Fruit fly (Drosophila melanogaster) whole organism, embryonic: ENCODE measurements around the gene Snx27.

Experiments used
- Aef1 ChIP-seq: fragments of 200-800 bp; sonication (Bioruptor generic); IDR thresholded peaks from 3 replicates; pipeline ENCODE4 v1.3.6; 2022; ENCODE audit warnings: missing biosample characterization, missing genetic modification characterization
- Bgb ChIP-seq: fragments of 200-800 bp; sonication (Bioruptor generic); IDR thresholded peaks from 2 replicates; pipeline ENCODE4 v1.3.6; 2022; ENCODE audit warnings: missing biosample characterization, missing genetic modification characterization; ENCODE audit not compliant: partially characterized antibody
- CG1024 ChIP-seq: fragments of 200-800 bp; sonication (Bioruptor generic); IDR thresholded peaks from 2 replicates; pipeline ENCODE4 v1.3.6; 2022; ENCODE audit warnings: missing biosample characterization, missing genetic modification characterization
- CG10267 ChIP-seq: fragments of 200-800 bp; sonication (Bioruptor generic); optimal IDR thresholded peaks from 2 replicates; lab custom pipeline; 2018; ENCODE audit warnings: missing biosample characterization, mild to moderate bottlenecking, missing genetic modification characterization, moderate library complexity
- CG11093 ChIP-seq: fragments of 200-800 bp; sonication (Bioruptor generic); IDR thresholded peaks from 3 replicates; pipeline ENCODE4 v1.3.6; 2022; ENCODE audit warnings: missing biosample characterization, missing genetic modification characterization
- CG11398 ChIP-seq: fragments of 200-800 bp; sonication (Bioruptor generic); optimal IDR thresholded peaks from 2 replicates; lab custom pipeline; 2016; ENCODE audit warnings: missing biosample characterization, missing genetic modification characterization
- CG12659 ChIP-seq: fragments of 200-800 bp; sonication (Bioruptor generic); optimal IDR thresholded peaks from 3 replicates; lab custom pipeline; 2017; ENCODE audit warnings: mild to moderate bottlenecking, missing biosample characterization, missing genetic modification reagents, missing genetic modification characterization
- CG14860 ChIP-seq: fragments of 200-800 bp; sonication (Bioruptor generic); IDR thresholded peaks from 3 replicates; pipeline ENCODE4 v1.3.6; 2022; ENCODE audit warnings: missing biosample characterization, missing genetic modification characterization; ENCODE audit not compliant: partially characterized antibody
- CG1647 ChIP-seq: fragments of 200-800 bp; sonication (Bioruptor generic); optimal IDR thresholded peaks from 3 replicates; lab custom pipeline; 2016; ENCODE audit warnings: missing biosample characterization, missing genetic modification characterization
- CG16779 ChIP-seq: fragments of 200-800 bp; sonication (Bioruptor generic); IDR thresholded peaks from 2 replicates; pipeline ENCODE4 v1.3.6; 2022; ENCODE audit warnings: missing biosample characterization, missing genetic modification characterization
- CG18599 ChIP-seq: fragments of 200-800 bp; sonication (Bioruptor generic); optimal IDR thresholded peaks from 3 replicates; lab custom pipeline; 2017; ENCODE audit warnings: missing biosample characterization, missing genetic modification characterization, mild to moderate bottlenecking, moderate library complexity, missing genetic modification reagents
- CG2129 ChIP-seq: fragments of 200-800 bp; sonication (Bioruptor generic); IDR thresholded peaks from 2 replicates; pipeline ENCODE4 v1.3.6; 2022; ENCODE audit warnings: missing biosample characterization, missing genetic modification characterization; ENCODE audit not compliant: partially characterized antibody
- CG31441 ChIP-seq: fragments of 200-800 bp; sonication (Bioruptor generic); IDR thresholded peaks from 2 replicates; pipeline ENCODE4 v1.3.6; 2022; ENCODE audit warnings: missing biosample characterization, missing genetic modification characterization
- CG3847 ChIP-seq: fragments of 200-800 bp; sonication (Bioruptor generic); IDR thresholded peaks from 2 replicates; pipeline ENCODE4 v1.3.6; 2022; ENCODE audit warnings: missing biosample characterization, missing genetic modification characterization
- CG4404 ChIP-seq: fragments of 200-800 bp; sonication (Bioruptor generic); IDR thresholded peaks from 2 replicates; pipeline ENCODE4 v1.3.6; 2022; ENCODE audit warnings: missing biosample characterization, missing genetic modification characterization
- CG4730 ChIP-seq: fragments of 200-800 bp; sonication (Bioruptor generic); IDR thresholded peaks from 2 replicates; pipeline ENCODE4 v1.3.6; 2022; ENCODE audit warnings: missing biosample characterization, missing genetic modification characterization
- CG4820 ChIP-seq: fragments of 200-800 bp; sonication (Bioruptor generic); optimal IDR thresholded peaks from 3 replicates; lab custom pipeline; 2016; ENCODE audit warnings: missing biosample characterization, missing genetic modification characterization
- CG4854 ChIP-seq: fragments of 200-800 bp; sonication (Bioruptor generic); optimal IDR thresholded peaks from 2 replicates; lab custom pipeline; 2016; ENCODE audit warnings: missing biosample characterization, missing genetic modification characterization, inconsistent platforms
- CG5953 ChIP-seq: fragments of 200-800 bp; sonication (Bioruptor generic); IDR thresholded peaks from 2 replicates; pipeline ENCODE4 v1.3.6; 2022; ENCODE audit warnings: missing biosample characterization, missing genetic modification characterization
- CG6689 ChIP-seq: fragments of 200-800 bp; sonication (Bioruptor generic); IDR thresholded peaks from 2 replicates; pipeline ENCODE4 v1.3.6; 2022; ENCODE audit warnings: missing biosample characterization, missing genetic modification characterization
- CG6765 ChIP-seq: fragments of 200-800 bp; sonication (Bioruptor generic); optimal IDR thresholded peaks from 3 replicates; lab custom pipeline; 2017; ENCODE audit warnings: missing biosample characterization, mild to moderate bottlenecking, missing genetic modification characterization
- CG7786 ChIP-seq: fragments of 200-800 bp; sonication (Bioruptor generic); optimal IDR thresholded peaks from 2 replicates; lab custom pipeline; 2016; ENCODE audit warnings: missing biosample characterization, missing genetic modification characterization
- CG8290 ChIP-seq, 3 experiments: fragments of 200-800 bp; sonication (Bioruptor generic); optimal IDR thresholded peaks; 2 replicates each; lab custom pipeline; 2016 to 2019; ENCODE audit warnings: missing biosample characterization in 3 of 3, missing genetic modification characterization in 3 of 3, mild to moderate bottlenecking in 2 of 3, moderate library complexity in 1 of 3
- CG9215 ChIP-seq: fragments of 200-800 bp; sonication (Bioruptor generic); IDR thresholded peaks from 2 replicates; pipeline ENCODE4 v1.3.6; 2022; ENCODE audit warnings: missing biosample characterization, missing genetic modification characterization
- CG9609 ChIP-seq: fragments of 200-800 bp; sonication (Bioruptor generic); optimal IDR thresholded peaks from 3 replicates; lab custom pipeline; 2016; ENCODE audit warnings: missing biosample characterization, missing genetic modification characterization
- CG9817 ChIP-seq: fragments of 200-800 bp; sonication (Bioruptor generic); optimal IDR thresholded peaks from 2 replicates; lab custom pipeline; 2018; ENCODE audit warnings: missing biosample characterization, mild to moderate bottlenecking, missing genetic modification characterization, moderate library complexity
- Dbx ChIP-seq: fragments of 200-800 bp; sonication (Bioruptor generic); IDR thresholded peaks from 3 replicates; pipeline ENCODE4 v1.3.6; 2022; ENCODE audit warnings: missing biosample characterization, missing genetic modification characterization
- Elba2 ChIP-seq: fragments of 200-800 bp; sonication (Bioruptor generic); optimal IDR thresholded peaks from 3 replicates; lab custom pipeline; 2016; ENCODE audit warnings: missing biosample characterization, missing genetic modification characterization
- HLH54F ChIP-seq: fragments of 200-800 bp; sonication (Bioruptor generic); optimal IDR thresholded peaks from 3 replicates; lab custom pipeline; 2016; ENCODE audit warnings: missing biosample characterization, missing genetic modification characterization
- Hr78 ChIP-seq, 2 experiments: fragments of 200-800 bp in 1 of 2; fragments of >200 bp in 1 of 2; sonication (Bioruptor generic) in 1 of 2; optimal IDR thresholded peaks; 2 replicates each; lab custom pipeline; 2017 to 2019; ENCODE audit warnings: missing biosample characterization in 2 of 2, missing genetic modification characterization in 2 of 2, mild to moderate bottlenecking in 1 of 2, moderate library complexity in 1 of 2
- Myb ChIP-seq: fragments of 200-800 bp; sonication (Bioruptor generic); optimal IDR thresholded peaks from 2 replicates; lab custom pipeline; 2016; ENCODE audit warnings: missing biosample characterization, missing genetic modification characterization
- Optix ChIP-seq: fragments of 200-800 bp; sonication (Bioruptor generic); IDR thresholded peaks from 3 replicates; pipeline ENCODE4 v1.3.6; 2022; ENCODE audit warnings: missing biosample characterization, missing genetic modification characterization
- Ssrp ChIP-seq: fragments of 200-800 bp; sonication (Bioruptor generic); optimal IDR thresholded peaks from 2 replicates; lab custom pipeline; 2018; ENCODE audit warnings: missing biosample characterization, mild to moderate bottlenecking, missing genetic modification characterization, moderate library complexity
- Xrp1 ChIP-seq: fragments of 200-800 bp; sonication (Bioruptor generic); IDR thresholded peaks from 2 replicates; pipeline ENCODE4 v1.3.6; 2022; ENCODE audit warnings: missing biosample characterization, missing genetic modification characterization
- ac ChIP-seq: fragments of 200-800 bp; sonication (Bioruptor generic); optimal IDR thresholded peaks from 3 replicates; lab custom pipeline; 2017; ENCODE audit warnings: missing biosample characterization, mild to moderate bottlenecking, missing genetic modification characterization
- ash1 ChIP-seq: fragments of 200-800 bp; sonication (Bioruptor generic); optimal IDR thresholded peaks from 2 replicates; lab custom pipeline; 2018; ENCODE audit warnings: missing biosample characterization, mild to moderate bottlenecking, missing genetic modification characterization
- bbx ChIP-seq: fragments of 200-800 bp; sonication (Bioruptor generic); IDR thresholded peaks from 2 replicates; pipeline ENCODE4 v1.3.6; 2022; ENCODE audit warnings: missing biosample characterization, missing genetic modification characterization; ENCODE audit not compliant: partially characterized antibody
- bsh ChIP-seq, 2 experiments: fragments of 200-800 bp; sonication (Bioruptor generic); optimal IDR thresholded peaks; 2 replicates each; lab custom pipeline; 2017 to 2018; ENCODE audit warnings: mild to moderate bottlenecking in 2 of 2, missing biosample characterization in 2 of 2, missing genetic modification characterization in 2 of 2, moderate library complexity in 1 of 2
- chinmo ChIP-seq: fragments of 200-800 bp; sonication (Bioruptor generic); IDR thresholded peaks from 4 replicates; pipeline ENCODE4 v1.3.6; 2022; ENCODE audit warnings: missing biosample characterization, missing genetic modification characterization; ENCODE audit not compliant: partially characterized antibody
- corto ChIP-seq: fragments of 200-800 bp; sonication (Bioruptor generic); optimal IDR thresholded peaks from 2 replicates; lab custom pipeline; 2016; ENCODE audit warnings: missing biosample characterization, mild to moderate bottlenecking, missing genetic modification characterization, moderate library complexity
- crol ChIP-seq: fragments of 200-800 bp; sonication (Bioruptor generic); IDR thresholded peaks from 2 replicates; pipeline ENCODE4 v1.3.6; 2022; ENCODE audit warnings: missing biosample characterization, missing genetic modification characterization
- gsb ChIP-seq: fragments of 200-800 bp; sonication (Bioruptor generic); IDR thresholded peaks from 2 replicates; pipeline ENCODE4 v1.3.6; 2022; ENCODE audit warnings: missing biosample characterization, missing genetic modification characterization
- gsb-n ChIP-seq: fragments of 200-800 bp; sonication (Bioruptor generic); optimal IDR thresholded peaks from 3 replicates; lab custom pipeline; 2018; ENCODE audit warnings: missing biosample characterization, mild to moderate bottlenecking, missing genetic modification characterization
- hb ChIP-seq: fragments of 200-800 bp; sonication (Bioruptor generic); IDR thresholded peaks from 3 replicates; pipeline ENCODE4 v1.3.6; 2022; ENCODE audit warnings: missing biosample characterization, missing genetic modification characterization; ENCODE audit not compliant: partially characterized antibody
- hth ChIP-seq: fragments of >200 bp; optimal IDR thresholded peaks from 2 replicates; lab custom pipeline; 2017; ENCODE audit warnings: inconsistent platforms
- kay ChIP-seq: fragments of 200-800 bp; sonication (Bioruptor generic); optimal IDR thresholded peaks from 2 replicates; lab custom pipeline; 2016; ENCODE audit warnings: missing biosample characterization, missing genetic modification characterization
- so ChIP-seq: fragments of 200-800 bp; sonication (Bioruptor generic); IDR thresholded peaks from 3 replicates; pipeline ENCODE4 v1.3.6; 2022; ENCODE audit warnings: missing biosample characterization, missing genetic modification characterization
- tap ChIP-seq: fragments of 200-800 bp; optimal IDR thresholded peaks from 3 replicates; lab custom pipeline; 2019; ENCODE audit warnings: missing biosample characterization, mild to moderate bottlenecking, missing genetic modification characterization, moderate library complexity
- trh ChIP-seq: fragments of 200-800 bp; sonication (Bioruptor generic); optimal IDR thresholded peaks from 2 replicates; lab custom pipeline; 2016; ENCODE audit warnings: missing biosample characterization, missing genetic modification characterization
- vfl ChIP-seq: fragments of 200-800 bp; sonication (Bioruptor generic); optimal IDR thresholded peaks from 2 replicates; lab custom pipeline; 2016; ENCODE audit warnings: missing biosample characterization, missing genetic modification characterization

Gene Snx27

DNA sequence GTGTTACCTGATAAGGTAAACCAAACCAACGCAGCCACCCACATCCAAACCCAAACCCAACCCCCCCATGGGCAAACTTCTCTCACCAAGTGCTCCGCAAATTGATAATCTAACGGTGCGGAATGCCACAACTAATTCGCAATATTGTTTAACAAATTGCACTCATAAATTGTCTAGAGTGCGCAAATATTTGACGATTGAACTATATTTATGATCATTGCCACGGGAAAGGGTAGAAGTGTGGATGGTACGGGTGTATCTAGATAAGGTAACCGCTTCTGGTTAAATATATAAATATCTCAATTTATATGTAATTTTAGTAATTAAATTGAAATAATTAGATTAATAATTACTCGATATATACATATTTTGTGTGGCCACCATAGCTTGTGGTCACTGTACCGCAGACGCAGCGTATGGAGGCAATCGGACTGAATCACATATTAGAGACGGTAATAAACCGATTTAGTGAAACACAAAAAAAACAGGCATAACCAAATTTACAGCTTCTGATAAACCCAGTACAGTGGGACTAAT is 19.3 kb downstream of the Snx27 start (continued):
- TF ChIP-seq CG6765 (GFP tag; lab: Kevin White, UChicago) (peak; percentile 2), Elba2 (GFP tag; lab: Kevin White, UChicago) (no peak), HLH54F (GFP tag; lab: Kevin White, UChicago) (no peak), CG31441 (GFP tag; lab: Robert Waterston, UW) (0 out of 2 replicates have a peak, but pooled peaks have one; percentile 35), CG2129 (GFP tag; lab: Robert Waterston, UW) (no peak), CG18599 (GFP tag; lab: Kevin White, UChicago) (peak; percentile 83), CG9817 (tag; lab: Kevin White, UChicago) (peak; percentile 75), Aef1 (GFP tag; lab: Robert Waterston, UW) (peak; percentile 58; the same call in 2 of the 3 replicates), trh (GFP tag; lab: Kevin White, UChicago) (no peak), so (peak; percentile 34; the same call in 1 of the 3 replicates), Optix (peak; percentile 23; the same call in 1 of the 3 replicates), ash1 (GFP tag; lab: Kevin White, UChicago) (no peak), CG11398 (GFP tag; lab: Kevin White, UChicago) (no peak), CG8290 (GFP tag; optimal IDR thresholded peaks at IDR 0.05; lab: Kevin White, UChicago) (no peak), CG8290 (tag; optimal IDR thresholded peaks at IDR 0.05; lab: Kevin White, UChicago) (peak in 1 of 2 experiments; percentile 3), Hr78 (GFP tag; optimal IDR thresholded peaks at IDR 0.05; lab: Kevin White, UChicago) (no peak), Dbx (GFP tag; lab: Robert Waterston, UW) (peak; percentile 88), gsb (GFP tag; lab: Robert Waterston, UW) (peak; percentile 51; the same call in 1 of the 2 replicates), CG12659 (GFP tag; lab: Kevin White, UChicago) (peak; percentile 61), CG4820 (GFP tag; lab: Kevin White, UChicago) (no peak), gsb-n (tag; lab: Kevin White, UChicago) (no peak), CG1647 (GFP tag; lab: Kevin White, UChicago) (no peak), CG9215 (GFP tag; lab: Robert Waterston, UW) (peak; percentile 64; the same call in 1 of the 2 replicates), Xrp1 (GFP tag; lab: Robert Waterston, UW) (peak; percentile 41; the same call in 1 of the 2 replicates), CG10267 (tag; lab: Kevin White, UChicago) (peak; percentile 28), CG11093 (GFP tag; lab: Robert Waterston, UW) (no peak), CG9609 (no peak), ac (no peak), CG1024 (no peak), CG5953 (no peak), kay (no peak), bbx (no peak), Bgb (GFP tag; lab: Robert Waterston, UW) (no peak), CG4854 (GFP tag; lab: Kevin White, UChicago) (no peak), CG6689 (GFP tag; lab: Robert Waterston, UW) (peak; percentile 65), crol (GFP tag; lab: Robert Waterston, UW) (0 out of 2 replicates have a peak, but pooled peaks have one; percentile 13), hb (GFP tag; lab: Robert Waterston, UW) (no peak), chinmo (no peak), CG4730 (GFP tag; lab: Robert Waterston, UW) (peak; percentile 57; the same call in 1 of the 2 replicates), tap (tag; lab: Kevin White, UChicago) (peak; percentile 23), CG4404 (no peak), hth (lab: Kevin White, UChicago) (no peak), CG14860 (GFP tag; lab: Robert Waterston, UW) (no peak), corto (GFP tag; lab: Kevin White, UChicago) (peak; percentile 43), vfl (peak; percentile 7), CG3847 (GFP tag; lab: Robert Waterston, UW) (peak; percentile 77), bsh (GFP tag; optimal IDR thresholded peaks at IDR 0.05; lab: Kevin White, UChicago) (peak in 1 of 2 experiments; percentile 33), CG7786 (GFP tag; lab: Kevin White, UChicago) (no peak), CG16779 (GFP tag; lab: Robert Waterston, UW) (no peak), Ssrp (tag; lab: Kevin White, UChicago) (no peak), Myb (GFP tag; lab: Kevin White, UChicago) (no peak)
